Fruit fly (Drosophila melanogaster): Measurements from ENCODE around the gene Glut1.
A peak's percentile ranks its signal among the peaks of the same experiment; 100 is the strongest.

Glut1 gene

dm6 chr3L:1022206-1022605 is 108.3 kb downstream of the Glut1 start:
- TF ChIP-seq fkh (GFP tag; optimal IDR thresholded peaks at IDR 0.05) (peak; percentile 10), Ets21C (GFP tag; optimal IDR thresholded peaks at IDR 0.05) (no peak)

dm6 chr3L:1022783-1023182 is 108.9 kb downstream of the Glut1 start:
- 0 out of 3 replicates have a peak, but pooled peaks have one; percentile 41 for TF ChIP-seq eg (GFP tag; IDR thresholded peaks at IDR 0.05)
- TF ChIP-seq CG1621 (tag; optimal IDR thresholded peaks at IDR 0.05): no peak
- TF ChIP-seq Eip93F (GFP tag; optimal IDR thresholded peaks at IDR 0.05): peak; percentile 59

dm6 chr3L:1023728-1024127 is 109.9 kb downstream of the Glut1 start:
- TF ChIP-seq CG34406 (GFP tag; optimal IDR thresholded peaks at IDR 0.05) (no peak), Lpt (GFP tag; optimal IDR thresholded peaks at IDR 0.05) (no peak), Eip75B (GFP tag; optimal IDR thresholded peaks at IDR 0.05) (no peak), CG8319 (GFP tag; optimal IDR thresholded peaks at IDR 0.05) (no peak), Smox (GFP tag; optimal IDR thresholded peaks at IDR 0.05) (no peak), dac (GFP tag; optimal IDR thresholded peaks at IDR 0.05) (no peak), Gug (GFP tag; IDR thresholded peaks at IDR 0.05) (no peak), CG11294 (GFP tag; IDR thresholded peaks at IDR 0.05) (no peak), Ets21C (GFP tag; optimal IDR thresholded peaks at IDR 0.05) (no peak), CG8632 (GFP tag; optimal IDR thresholded peaks at IDR 0.05) (no peak), Blimp-1 (GFP tag; optimal IDR thresholded peaks at IDR 0.05) (no peak), Hr39 (GFP tag; optimal IDR thresholded peaks at IDR 0.05) (no peak), lz (GFP tag; optimal IDR thresholded peaks at IDR 0.05) (no peak)

dm6 chr3L:1029610-1030284 is 115.9 kb downstream of the Glut1 start:
- TF ChIP-seq salr (GFP tag; optimal IDR thresholded peaks at IDR 0.05): no peak
- no peak for TF ChIP-seq CG8632 (GFP tag; optimal IDR thresholded peaks at IDR 0.05)
- no peak for TF ChIP-seq CG9139 (GFP tag; optimal IDR thresholded peaks at IDR 0.05)
- TF ChIP-seq Met (GFP tag; optimal IDR thresholded peaks at IDR 0.05): no peak
- no peak for TF ChIP-seq fkh (GFP tag; optimal IDR thresholded peaks at IDR 0.05)
- no peak for TF ChIP-seq fd85E (GFP tag; optimal IDR thresholded peaks at IDR 0.05)
- TF ChIP-seq OdsH (GFP tag; optimal IDR thresholded peaks at IDR 0.05): peak; percentile 34
- no peak for TF ChIP-seq CG6854 (GFP tag; optimal IDR thresholded peaks at IDR 0.05)
- TF ChIP-seq CG4318 (GFP tag; optimal IDR thresholded peaks at IDR 0.05): peak; percentile 31
- no peak for TF ChIP-seq Eip75B (GFP tag; optimal IDR thresholded peaks at IDR 0.05)
- peak; percentile 66 for TF ChIP-seq Eip78C (GFP tag)
- TF ChIP-seq CG16779 (tag; optimal IDR thresholded peaks at IDR 0.05): no peak
- TF ChIP-seq Hr4 (GFP tag; optimal IDR thresholded peaks at IDR 0.05): peak; percentile 58
- TF ChIP-seq vri (GFP tag; optimal IDR thresholded peaks at IDR 0.05): no peak
- no peak for TF ChIP-seq pdm3 (GFP tag; optimal IDR thresholded peaks at IDR 0.05)
- no peak for TF ChIP-seq Eip93F (GFP tag; optimal IDR thresholded peaks at IDR 0.05)
- TF ChIP-seq esn (GFP tag; optimal IDR thresholded peaks at IDR 0.05): no peak
- TF ChIP-seq CG6163 (GFP tag; IDR thresholded peaks at IDR 0.05): peak; percentile 68; the same call in 2 of the 3 replicates
- TF ChIP-seq CG3919 (GFP tag; optimal IDR thresholded peaks at IDR 0.05): peak; percentile 37
- no peak for TF ChIP-seq net (GFP tag; optimal IDR thresholded peaks at IDR 0.05)
- TF ChIP-seq CG11294 (GFP tag; IDR thresholded peaks at IDR 0.05): peak; percentile 52; the same call in 1 of the 2 replicates
- TF ChIP-seq CG1621 (tag; optimal IDR thresholded peaks at IDR 0.05): no peak
- peak; percentile 73 for TF ChIP-seq CG32006 (GFP tag; optimal IDR thresholded peaks at IDR 0.05)
- no peak for TF ChIP-seq CG34406 (GFP tag; optimal IDR thresholded peaks at IDR 0.05)
- no peak for TF ChIP-seq ss (GFP tag; optimal IDR thresholded peaks at IDR 0.05)
- TF ChIP-seq Ets21C (GFP tag; optimal IDR thresholded peaks at IDR 0.05): no peak
- TF ChIP-seq CG10669 (GFP tag; optimal IDR thresholded peaks at IDR 0.05): no peak
- TF ChIP-seq acj6 (GFP tag; optimal IDR thresholded peaks at IDR 0.05): peak; percentile 18
- TF ChIP-seq Hr38 (GFP tag; optimal IDR thresholded peaks at IDR 0.05): no peak
- TF ChIP-seq CG10631 (GFP tag; optimal IDR thresholded peaks at IDR 0.05): peak; percentile 11
- no peak for TF ChIP-seq spab (GFP tag; optimal IDR thresholded peaks at IDR 0.05)
- TF ChIP-seq Ets96B (tag; optimal IDR thresholded peaks at IDR 0.05): no peak
- TF ChIP-seq dac (GFP tag; optimal IDR thresholded peaks at IDR 0.05): peak; percentile 16
- TF ChIP-seq Lpt (GFP tag; optimal IDR thresholded peaks at IDR 0.05): peak; percentile 14
- TF ChIP-seq CG15336 (GFP tag; IDR thresholded peaks at IDR 0.05): peak; percentile 81
- TF ChIP-seq topi (GFP tag; optimal IDR thresholded peaks at IDR 0.05): no peak
- TF ChIP-seq Gug (GFP tag; IDR thresholded peaks at IDR 0.05): peak; percentile 60
- TF ChIP-seq CG6808 (GFP tag; optimal IDR thresholded peaks at IDR 0.05): no peak

All from whole organism, prepupa.